Worm (Caenorhabditis elegans) whole organism, L4 larva: Measurements from ENCODE around the gene mdt-26.

ENCODE experiments used
- F26F4.8 ChIP-seq: fragments of 200-800 bp; sonication (Bioruptor generic); conservative IDR thresholded peaks from 2 replicates; pipeline ENCODE4 v1.3.6; 2022; ENCODE audit warnings: missing genetic modification characterization, missing compliant biosample characterization
- F37D6.2 ChIP-seq: sonication (generic microtip); optimal IDR thresholded peaks from 2 replicates; lab custom pipeline; 2016; ENCODE audit warnings: mild to moderate bottlenecking, missing genetic modification characterization, missing compliant biosample characterization
- T20F7.1 ChIP-seq: fragments of 200-800 bp; sonication (Bioruptor generic); optimal IDR thresholded peaks from 2 replicates; lab custom pipeline; 2018; ENCODE audit warnings: mild to moderate bottlenecking, missing genetic modification characterization, missing compliant biosample characterization
- T26A8.4 ChIP-seq: fragments of 200-800 bp; sonication (Bioruptor generic); IDR thresholded peaks from 2 replicates; pipeline ENCODE4 v1.3.6; 2022; ENCODE audit warnings: missing genetic modification characterization, missing compliant biosample characterization
- Y105C5A.15 ChIP-seq: fragments of 200-800 bp; sonication (Bioruptor generic); IDR thresholded peaks from 2 replicates; pipeline ENCODE4 v1.3.6; 2022; ENCODE audit warnings: missing genetic modification characterization, missing compliant biosample characterization
- Y48G9A.11 ChIP-seq: fragments of 200-800 bp; sonication (Bioruptor generic); IDR thresholded peaks from 2 replicates; pipeline ENCODE4 v1.3.6; 2022; ENCODE audit warnings: missing genetic modification reagents, missing genetic modification characterization, missing compliant biosample characterization
- Y75B8A.6 ChIP-seq: fragments of 200-800 bp; sonication (Bioruptor generic); IDR thresholded peaks from 2 replicates; pipeline ENCODE4 v1.3.6; 2022; ENCODE audit warnings: missing genetic modification reagents, missing genetic modification characterization, missing compliant biosample characterization
- ZK337.2 ChIP-seq: fragments of 200-800 bp; sonication (Bioruptor generic); IDR thresholded peaks from 2 replicates; pipeline ENCODE4 v1.3.6; 2022; ENCODE audit warnings: missing genetic modification reagents, missing genetic modification characterization, missing compliant biosample characterization
- aha-1 ChIP-seq: fragments of 150-350 bp; peaks from one replicate; lab custom pipeline; 2014; ENCODE audit warnings: missing biosample characterization, missing genetic modification characterization
- attf-4 ChIP-seq: sonication (generic microtip); optimal IDR thresholded peaks from 3 replicates; lab custom pipeline; 2017; ENCODE audit warnings: missing biosample characterization, missing genetic modification characterization
- cey-2 ChIP-seq: sonication (generic microtip); optimal IDR thresholded peaks from 3 replicates; lab custom pipeline; 2017; ENCODE audit warnings: missing genetic modification characterization, mild to moderate bottlenecking, missing compliant biosample characterization, antibody characterized with exemption, borderline replicate concordance; ENCODE audit not compliant: insufficient read depth
- ctbp-1 ChIP-seq: fragments of 200-800 bp; sonication (Bioruptor generic); IDR thresholded peaks from 2 replicates; pipeline ENCODE4 v1.3.6; 2022; ENCODE audit warnings: missing genetic modification reagents, missing genetic modification characterization, missing compliant biosample characterization
- dmd-6 ChIP-seq: fragments of 200-800 bp; sonication (Bioruptor generic); IDR thresholded peaks from 2 replicates; pipeline ENCODE4 v1.3.6; 2022; ENCODE audit warnings: missing genetic modification reagents, missing genetic modification characterization, missing compliant biosample characterization
- dpl-1 ChIP-seq: fragments of 150-350 bp; optimal IDR thresholded peaks from 2 replicates; lab custom pipeline; 2014; ENCODE audit warnings: missing biosample characterization, missing genetic modification reagents, missing genetic modification characterization
- duxl-1 ChIP-seq: sonication (generic microtip); optimal IDR thresholded peaks from 2 replicates; lab custom pipeline; 2016; ENCODE audit warnings: mild to moderate bottlenecking, missing genetic modification characterization, moderate library complexity, missing compliant biosample characterization; ENCODE audit not compliant: poor library complexity
- dve-1 ChIP-seq: sonication (generic microtip); optimal IDR thresholded peaks from 2 replicates; lab custom pipeline; 2017; ENCODE audit warnings: antibody characterized with exemption, mild to moderate bottlenecking, missing genetic modification characterization, missing compliant biosample characterization; ENCODE audit not compliant: insufficient read depth
- fkh-10 ChIP-seq: fragments of 150-350 bp; optimal IDR thresholded peaks from 2 replicates; lab custom pipeline; 2014; ENCODE audit warnings: missing biosample characterization, missing genetic modification reagents, missing genetic modification characterization
- hlh-30 ChIP-seq: sonication (generic microtip); optimal IDR thresholded peaks from 2 replicates; lab custom pipeline; 2017; ENCODE audit warnings: antibody characterized with exemption, mild to moderate bottlenecking, missing genetic modification characterization, missing compliant biosample characterization; ENCODE audit not compliant: insufficient read depth
- hmg-1.1 ChIP-seq: fragments of 200-800 bp; sonication (Bioruptor generic); IDR thresholded peaks from 2 replicates; pipeline ENCODE4 v1.3.6; 2022; ENCODE audit warnings: missing genetic modification reagents, missing genetic modification characterization, missing compliant biosample characterization
- jun-1 ChIP-seq: fragments of 150-350 bp; optimal IDR thresholded peaks from 2 replicates; lab custom pipeline; 2014; ENCODE audit warnings: missing biosample characterization, missing genetic modification reagents, missing genetic modification characterization
- lin-1 ChIP-seq: fragments of 200-800 bp; sonication (Bioruptor generic); IDR thresholded peaks from 2 replicates; pipeline ENCODE4 v1.3.6; 2022; ENCODE audit warnings: missing genetic modification reagents, missing genetic modification characterization, missing compliant biosample characterization
- lin-13 ChIP-seq: fragments of 150-350 bp; optimal IDR thresholded peaks from 2 replicates; lab custom pipeline; 2014; ENCODE audit warnings: missing biosample characterization, missing genetic modification reagents, missing genetic modification characterization
- lin-15B ChIP-seq: fragments of 150-350 bp; sonication (generic microtip); optimal IDR thresholded peaks from 3 replicates; lab custom pipeline; 2014; ENCODE audit warnings: missing biosample characterization, missing genetic modification characterization
- lin-29 ChIP-seq: fragments of 200-800 bp; sonication (Bioruptor generic); IDR thresholded peaks from 2 replicates; pipeline ENCODE4 v1.3.6; 2022; ENCODE audit warnings: missing genetic modification reagents, missing genetic modification characterization, missing compliant biosample characterization
- lin-38 ChIP-seq: fragments of 200-800 bp; sonication (Bioruptor generic); IDR thresholded peaks from 2 replicates; pipeline ENCODE4 v1.3.6; 2022; ENCODE audit warnings: missing genetic modification reagents, missing genetic modification characterization, missing compliant biosample characterization
- lin-39 ChIP-seq: fragments of 150-350 bp; optimal IDR thresholded peaks from 2 replicates; lab custom pipeline; 2014; ENCODE audit warnings: missing biosample characterization, missing genetic modification reagents, missing genetic modification characterization
- lsy-2 ChIP-seq, 2 experiments: fragments of 150-350 bp in 1 of 2; sonication (generic microtip) in 1 of 2; optimal IDR thresholded peaks; 2 replicates each; lab custom pipeline; 2014 to 2017; ENCODE audit warnings: missing biosample characterization in 2 of 2, missing genetic modification characterization in 2 of 2
- mdt-29 ChIP-seq: fragments of 200-800 bp; sonication (Bioruptor generic); IDR thresholded peaks from 2 replicates; pipeline ENCODE4 v1.3.6; 2022; ENCODE audit warnings: missing genetic modification reagents, missing genetic modification characterization, missing compliant biosample characterization
- mep-1 ChIP-seq: fragments of 150-350 bp; sonication (generic microtip); optimal IDR thresholded peaks from 3 replicates; lab custom pipeline; 2014; ENCODE audit warnings: missing biosample characterization, missing genetic modification characterization
- mxl-2 ChIP-seq: fragments of 200-800 bp; sonication (Bioruptor generic); conservative IDR thresholded peaks from 2 replicates; pipeline ENCODE4 v1.3.6; 2022; ENCODE audit warnings: missing genetic modification reagents, missing genetic modification characterization, missing compliant biosample characterization
- mxl-3 ChIP-seq: fragments of 200-800 bp; sonication (Bioruptor generic); optimal IDR thresholded peaks from 2 replicates; lab custom pipeline; 2018; ENCODE audit warnings: mild to moderate bottlenecking, missing genetic modification characterization, missing compliant biosample characterization
- nhr-102 ChIP-seq: sonication (generic microtip); optimal IDR thresholded peaks from 2 replicates; lab custom pipeline; 2016; ENCODE audit warnings: mild to moderate bottlenecking, missing genetic modification characterization, moderate library complexity, missing compliant biosample characterization
- nhr-25 ChIP-seq: sonication (generic microtip); optimal IDR thresholded peaks from 2 replicates; lab custom pipeline; 2017; ENCODE audit warnings: missing genetic modification characterization, mild to moderate bottlenecking, missing compliant biosample characterization, antibody characterized with exemption, moderate library complexity, borderline replicate concordance; ENCODE audit not compliant: insufficient read depth
- nhr-41 ChIP-seq: fragments of 200-800 bp; sonication (Bioruptor generic); IDR thresholded peaks from 2 replicates; pipeline ENCODE4 v1.3.6; 2022; ENCODE audit warnings: missing genetic modification reagents, missing genetic modification characterization, missing compliant biosample characterization
- nhr-6 ChIP-seq: fragments of 150-350 bp; optimal IDR thresholded peaks from 2 replicates; lab custom pipeline; 2014; ENCODE audit warnings: missing biosample characterization, missing genetic modification characterization
- pqm-1 ChIP-seq: sonication (generic microtip); optimal IDR thresholded peaks from 2 replicates; lab custom pipeline; 2017; ENCODE audit warnings: missing biosample characterization, missing genetic modification characterization
- rbr-2 ChIP-seq: sonication (generic microtip); optimal IDR thresholded peaks from 2 replicates; lab custom pipeline; 2016; ENCODE audit warnings: missing genotype, missing genetic modification characterization, missing compliant biosample characterization
- sdz-12 ChIP-seq: fragments of 200-800 bp; sonication (Bioruptor generic); optimal IDR thresholded peaks from 2 replicates; lab custom pipeline; 2018; ENCODE audit warnings: mild to moderate bottlenecking, missing genetic modification characterization, missing compliant biosample characterization
- set-16 ChIP-seq: fragments of 200-800 bp; sonication (Bioruptor generic); IDR thresholded peaks from 2 replicates; pipeline ENCODE4 v1.3.6; 2022; ENCODE audit warnings: missing genetic modification reagents, missing genetic modification characterization, missing compliant biosample characterization
- tra-1 ChIP-seq: fragments of 200-800 bp; sonication (Bioruptor generic); IDR thresholded peaks from 2 replicates; pipeline ENCODE4 v1.3.6; 2022; ENCODE audit warnings: missing genetic modification reagents, missing genetic modification characterization, missing compliant biosample characterization
- unc-130 ChIP-seq: sonication (generic microtip); optimal IDR thresholded peaks from 2 replicates; lab custom pipeline; 2016; ENCODE audit warnings: missing genetic modification reagents, missing genetic modification characterization, missing compliant biosample characterization
- unc-62 ChIP-seq, 3 experiments: fragments of 150-350 bp in 1 of 3; sonication (generic microtip); optimal IDR thresholded peaks in 2 of 3; peaks in 1 of 3; 1 replicate in 1 of 3; 2 replicates in 2 of 3; lab custom pipeline; 2014 to 2017; ENCODE audit warnings: missing biosample characterization in 3 of 3, missing genetic modification characterization in 3 of 3, missing genetic modification reagents in 3 of 3, missing genotype in 1 of 3
- vab-7 ChIP-seq: fragments of 200-800 bp; sonication (Bioruptor generic); IDR thresholded peaks from 2 replicates; pipeline ENCODE4 v1.3.6; 2022; ENCODE audit warnings: missing genetic modification reagents, missing genetic modification characterization, missing compliant biosample characterization
- zag-1 ChIP-seq: fragments of 150-350 bp; optimal IDR thresholded peaks from 2 replicates; lab custom pipeline; 2014; ENCODE audit warnings: missing biosample characterization, missing genetic modification characterization
- zfp-3 ChIP-seq: fragments of 200-800 bp; sonication (Bioruptor generic); conservative IDR thresholded peaks from 2 replicates; pipeline ENCODE4 v1.3.6; 2022; ENCODE audit warnings: missing genetic modification reagents, missing genetic modification characterization, missing compliant biosample characterization
- ztf-7 ChIP-seq: fragments of 150-350 bp; optimal IDR thresholded peaks from 2 replicates; lab custom pipeline; 2014; ENCODE audit warnings: missing biosample characterization, missing genetic modification characterization

Gene mdt-26

DNA sequence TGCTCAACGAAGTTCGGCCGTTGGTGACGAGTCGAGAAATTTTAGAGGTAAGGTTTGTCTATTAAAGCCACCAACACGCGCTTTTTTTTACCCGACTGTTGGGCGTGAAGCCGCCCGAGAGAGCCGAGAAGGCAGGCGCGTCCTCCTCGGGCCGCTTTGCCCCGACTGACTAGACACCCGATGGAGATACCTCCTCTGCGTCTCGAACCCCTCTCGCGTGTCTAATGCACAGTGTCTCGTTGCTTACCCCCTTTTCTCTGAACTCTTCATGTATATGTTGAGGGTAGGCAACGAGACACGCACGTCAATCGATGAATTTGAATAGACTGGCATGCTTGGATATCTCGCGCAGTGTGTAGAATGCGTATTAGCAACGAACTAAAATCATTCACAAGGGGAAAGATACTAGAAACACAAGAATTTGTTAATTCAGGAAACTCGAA, 775 bp downstream of the mdt-26 start (continued):
- peak; percentile 80 for TF ChIP-seq dve-1 (tag; lab: Kevin White, UChicago)
- peak; percentile 89 for TF ChIP-seq lin-29 (GFP tag; lab: Robert Waterston, UW)
- TF ChIP-seq vab-7 (GFP tag; lab: Robert Waterston, UW): peak; percentile 97
- no peak for TF ChIP-seq lin-15B (tag; lab: Kevin White, UChicago)
- peak; percentile 51; the same call in 1 of the 2 replicates for TF ChIP-seq mxl-2 (GFP tag; lab: Robert Waterston, UW)
- no peak for TF ChIP-seq attf-4
- TF ChIP-seq set-16 (GFP tag; lab: Robert Waterston, UW): peak; percentile 99
- TF ChIP-seq nhr-6: peak; percentile 40
- TF ChIP-seq mxl-3: peak; percentile 88
- TF ChIP-seq lin-13 (GFP tag; lab: Kevin White, UChicago): peak; percentile 76
- peak; percentile 99 for TF ChIP-seq ctbp-1 (GFP tag; lab: Robert Waterston, UW)
- peak; percentile 98 for TF ChIP-seq zfp-3 (GFP tag; lab: Robert Waterston, UW)
- peak; percentile 2 for TF ChIP-seq nhr-25 (tag; lab: Kevin White, UChicago)
- peak; percentile 91 for TF ChIP-seq F37D6.2
- peak; percentile 90 for TF ChIP-seq dmd-6
- peak; percentile 76 for TF ChIP-seq unc-130
- TF ChIP-seq T20F7.1 (GFP tag; lab: Kevin White, UChicago): peak; percentile 82
- TF ChIP-seq lin-39 (tag; lab: Kevin White, UChicago): no peak
- peak; percentile 33 for TF ChIP-seq jun-1 (tag; lab: Kevin White, UChicago)
- TF ChIP-seq nhr-102 (tag; lab: Kevin White, UChicago): peak; percentile 70
- TF ChIP-seq hmg-1.1 (GFP tag; lab: Robert Waterston, UW): peak; percentile 97
- TF ChIP-seq ztf-7 (tag; lab: Kevin White, UChicago): peak; percentile 9
- peak; percentile 37 for TF ChIP-seq dpl-1 (GFP tag; lab: Kevin White, UChicago)

DNA sequence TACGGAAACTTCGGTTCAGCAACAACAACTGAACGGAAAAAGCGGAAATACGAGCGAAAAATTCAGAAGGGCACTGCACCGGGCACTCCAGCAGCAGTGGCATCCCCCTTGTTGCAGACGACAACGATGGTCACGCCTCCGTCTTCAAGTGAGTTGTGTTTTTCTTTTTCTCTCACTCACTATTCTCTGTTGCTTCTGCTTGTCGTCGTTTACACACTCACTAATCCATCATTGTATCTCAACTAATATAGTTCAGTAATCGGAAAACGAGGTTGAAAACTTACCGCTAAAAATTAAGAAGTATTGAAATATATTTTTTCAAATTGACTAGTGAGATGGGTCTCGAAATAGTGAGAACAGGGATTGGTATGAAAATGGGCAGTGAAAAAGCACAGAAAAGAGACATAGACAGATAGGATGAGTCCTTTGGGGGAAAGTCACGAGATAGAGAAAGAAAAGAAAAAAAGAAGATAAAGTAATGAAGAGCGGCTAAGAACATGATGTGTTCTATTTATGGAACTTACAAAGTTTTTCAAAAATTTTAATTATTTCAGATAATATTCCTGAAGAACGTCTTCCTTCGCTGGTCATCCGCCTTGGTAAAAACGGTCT, 2.3 kb downstream of the mdt-26 start:
- TF ChIP-seq lin-1: no peak
- TF ChIP-seq unc-62 (GFP tag; optimal IDR thresholded peaks at IDR 0.05 in 1 of 2; lab: Kevin White, UChicago): peak in 1 of 2 experiments; percentile 91
- TF ChIP-seq unc-62 (tag; optimal IDR thresholded peaks at IDR 0.05; lab: Kevin White, UChicago): no peak
- TF ChIP-seq lin-38 (GFP tag; lab: Robert Waterston, UW): no peak
- peak; percentile 5 for TF ChIP-seq sdz-12
- TF ChIP-seq set-16 (GFP tag; lab: Robert Waterston, UW): no peak
- peak; percentile 73 for TF ChIP-seq hlh-30 (tag; lab: Kevin White, UChicago)
- TF ChIP-seq T26A8.4 (GFP tag; lab: Robert Waterston, UW): no peak
- TF ChIP-seq Y48G9A.11 (GFP tag; lab: Robert Waterston, UW): 0 out of 2 replicates have a peak, but pooled peaks have one; percentile 37
- no peak for TF ChIP-seq Y75B8A.6
- peak; percentile 70 for TF ChIP-seq aha-1 (tag; lab: Kevin White, UChicago)
- peak; percentile 8 for TF ChIP-seq mep-1 (tag; lab: Kevin White, UChicago)
- TF ChIP-seq rbr-2 (tag; lab: Kevin White, UChicago): peak; percentile 13
- peak in 1 of 2 experiments; percentile 50 for TF ChIP-seq lsy-2 (tag; optimal IDR thresholded peaks at IDR 0.05; lab: Kevin White, UChicago)

DNA sequence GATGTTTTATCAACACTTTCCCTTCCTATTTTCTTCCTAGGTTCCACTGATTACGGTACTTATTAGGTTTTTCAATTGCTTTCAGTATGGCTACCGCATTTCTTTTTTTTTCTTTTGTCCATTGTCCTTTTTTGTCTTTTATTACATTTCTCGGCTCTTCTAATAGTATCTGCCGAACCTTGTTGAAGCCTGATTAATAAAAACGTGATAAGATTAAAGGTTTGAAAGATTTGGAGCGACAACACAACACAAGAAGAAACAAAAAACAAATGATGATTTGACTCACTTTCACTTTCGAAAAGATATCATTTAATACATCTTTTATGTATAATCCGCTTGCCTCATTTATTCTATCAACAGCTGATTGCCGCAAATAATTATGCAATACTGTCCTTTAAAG, 4.0 kb downstream of the mdt-26 start, which contains the start of gene C25H3.15:
C25H3.15 (plus strand) TSS at position 301 of the 400 bp plus-strand sequence.
- TF ChIP-seq nhr-102 (tag; lab: Kevin White, UChicago): no peak
- no peak for TF ChIP-seq unc-130
- TF ChIP-seq lin-38 (GFP tag; lab: Robert Waterston, UW): no peak
- TF ChIP-seq tra-1 (GFP tag; lab: Robert Waterston, UW): no peak
- TF ChIP-seq nhr-41: no peak
- TF ChIP-seq pqm-1 (tag; lab: Kevin White, UChicago): no peak
- no peak for TF ChIP-seq rbr-2 (tag; lab: Kevin White, UChicago)
- no peak for TF ChIP-seq zag-1
- no peak for TF ChIP-seq lsy-2 (tag; optimal IDR thresholded peaks at IDR 0.05; lab: Kevin White, UChicago)
- TF ChIP-seq mdt-29 (GFP tag; lab: Robert Waterston, UW): no peak
- TF ChIP-seq duxl-1 (tag; lab: Kevin White, UChicago): no peak
- TF ChIP-seq ZK337.2 (GFP tag; lab: Robert Waterston, UW): no peak
- TF ChIP-seq fkh-10 (GFP tag; lab: Kevin White, UChicago): no peak
- TF ChIP-seq cey-2 (tag; lab: Kevin White, UChicago): no peak
- TF ChIP-seq nhr-6: no peak
- TF ChIP-seq Y105C5A.15 (GFP tag; lab: Robert Waterston, UW): no peak
- TF ChIP-seq F26F4.8 (GFP tag; lab: Robert Waterston, UW): no peak
